Worm (Caenorhabditis elegans): ENCODE results near the gene ccf-1.

Gene ccf-1

ce11 chrIII:11900022-11900421 is 20.0 kb downstream of the ccf-1 start:
- no peak for TF ChIP-seq unc-39 (tag; optimal IDR thresholded peaks at IDR 0.05)
- no peak for TF ChIP-seq nhr-6 (tag; optimal IDR thresholded peaks at IDR 0.05)
- no peak for TF ChIP-seq fos-1 (tag; optimal IDR thresholded peaks at IDR 0.05)
- no peak for TF ChIP-seq snpc-4 (tag; optimal IDR thresholded peaks at IDR 0.05)
- TF ChIP-seq mab-5 (tag; optimal IDR thresholded peaks at IDR 0.05): no peak
- no peak for TF ChIP-seq crh-2 (tag; optimal IDR thresholded peaks at IDR 0.05)
- no peak for TF ChIP-seq elt-3 (tag; optimal IDR thresholded peaks at IDR 0.05)
- TF ChIP-seq elt-1 (tag; optimal IDR thresholded peaks at IDR 0.05): no peak
- TF ChIP-seq nhr-25 (tag; optimal IDR thresholded peaks at IDR 0.05): no peak
- TF ChIP-seq Y55F3AM.14 (GFP tag; optimal IDR thresholded peaks at IDR 0.05): no peak
- no peak for TF ChIP-seq sma-9 (GFP tag; optimal IDR thresholded peaks at IDR 0.05)
- TF ChIP-seq sma-9 (tag; optimal IDR thresholded peaks at IDR 0.05): no peak
- no peak for TF ChIP-seq nhr-12 (tag; optimal IDR thresholded peaks at IDR 0.05)
- TF ChIP-seq nhr-11 (tag; optimal IDR thresholded peaks at IDR 0.05): no peak
- no peak for TF ChIP-seq unc-55 (GFP tag; optimal IDR thresholded peaks at IDR 0.05)
- no peak for TF ChIP-seq nhr-129 (tag; optimal IDR thresholded peaks at IDR 0.05)
- TF ChIP-seq blmp-1 (tag; optimal IDR thresholded peaks at IDR 0.05; ENCODE audit: insufficient read depth): no peak
- no peak for TF ChIP-seq ztf-4 (tag; optimal IDR thresholded peaks at IDR 0.05)

- TF ChIP-seq mab-5 (tag; optimal IDR thresholded peaks at IDR 0.05) (no peak), ztf-1 (GFP tag; conservative IDR thresholded peaks at IDR 0.05) (no peak), crh-2 (tag; optimal IDR thresholded peaks at IDR 0.05) (no peak), ztf-11 (tag; optimal IDR thresholded peaks at IDR 0.05) (no peak), gmeb-1 (tag; optimal IDR thresholded peaks at IDR 0.05) (no peak), elt-3 (tag; optimal IDR thresholded peaks at IDR 0.05) (no peak), unc-62 (GFP tag; optimal IDR thresholded peaks at IDR 0.05) (no peak)
These were observed 21.9 kb downstream of the ccf-1 start, which contains the start of gene tsen-2 for ce11 chrIII:11898169-11898568. Gene tsen-2, minus strand, starts transcription at chrIII:11898269.

ce11 chrIII:11896652-11897051 is 23.4 kb downstream of the ccf-1 start:
- no peak for TF ChIP-seq sma-3 (GFP tag; optimal IDR thresholded peaks at IDR 0.05)
- no peak for TF ChIP-seq ceh-82 (tag; optimal IDR thresholded peaks at IDR 0.05)
- TF ChIP-seq ztf-4 (tag; optimal IDR thresholded peaks at IDR 0.05): no peak
- no peak for TF ChIP-seq blmp-1 (tag; optimal IDR thresholded peaks at IDR 0.05; ENCODE audit: insufficient read depth)
- no peak for TF ChIP-seq snpc-4 (tag; optimal IDR thresholded peaks at IDR 0.05)
- no peak for TF ChIP-seq nhr-25 (tag; optimal IDR thresholded peaks at IDR 0.05)
- TF ChIP-seq lin-11 (tag; optimal IDR thresholded peaks at IDR 0.05): no peak
- no peak for TF ChIP-seq nhr-12 (tag; optimal IDR thresholded peaks at IDR 0.05)
- no peak for TF ChIP-seq alr-1 (tag; optimal IDR thresholded peaks at IDR 0.05)
- no peak for TF ChIP-seq ama-1 (optimal IDR thresholded peaks at IDR 0.05)
- no peak for TF ChIP-seq aly-2 (tag; optimal IDR thresholded peaks at IDR 0.05)
- no peak for TF ChIP-seq ztf-1 (GFP tag; conservative IDR thresholded peaks at IDR 0.05)
- TF ChIP-seq nhr-21 (tag; optimal IDR thresholded peaks at IDR 0.05): no peak
- TF ChIP-seq dmd-4 (tag; optimal IDR thresholded peaks at IDR 0.05): no peak
- TF ChIP-seq lsy-2 (tag; optimal IDR thresholded peaks at IDR 0.05): no peak
- TF ChIP-seq lin-39 (tag; optimal IDR thresholded peaks at IDR 0.05): no peak
- no peak for TF ChIP-seq nhr-77 (tag; optimal IDR thresholded peaks at IDR 0.05)
- TF ChIP-seq mbf-1 (tag; optimal IDR thresholded peaks at IDR 0.05): no peak
- TF ChIP-seq crh-2 (tag; optimal IDR thresholded peaks at IDR 0.05): no peak
- TF ChIP-seq unc-55 (GFP tag; optimal IDR thresholded peaks at IDR 0.05): no peak

- TF ChIP-seq aly-2 (tag; optimal IDR thresholded peaks at IDR 0.05) (no peak), unc-39 (tag; optimal IDR thresholded peaks at IDR 0.05) (no peak), lin-13 (GFP tag; optimal IDR thresholded peaks at IDR 0.05) (no peak), nhr-6 (tag; optimal IDR thresholded peaks at IDR 0.05) (no peak), nhr-10 (tag; optimal IDR thresholded peaks at IDR 0.05) (no peak), ztf-11 (tag; optimal IDR thresholded peaks at IDR 0.05) (no peak), sma-3 (GFP tag; optimal IDR thresholded peaks at IDR 0.05) (no peak)
These were observed 24.5 kb downstream of the ccf-1 start for ce11 chrIII:11895504-11895903.

ce11 chrIII:11892939-11893338 is 27.1 kb downstream of the ccf-1 start, which contains the start of gene Y56A3A.41:
Gene Y56A3A.41, minus strand, starts transcription at chrIII:11893039.
- no peak for TF ChIP-seq ceh-82 (tag; optimal IDR thresholded peaks at IDR 0.05)
- no peak for TF ChIP-seq nhr-6 (tag; optimal IDR thresholded peaks at IDR 0.05)
- no peak for TF ChIP-seq peb-1 (tag; optimal IDR thresholded peaks at IDR 0.05)
- TF ChIP-seq dmd-4 (tag; optimal IDR thresholded peaks at IDR 0.05): no peak
- TF ChIP-seq unc-39 (tag; optimal IDR thresholded peaks at IDR 0.05): no peak
- no peak for TF ChIP-seq ama-1 (optimal IDR thresholded peaks at IDR 0.05)
- no peak for TF ChIP-seq snpc-4 (tag; optimal IDR thresholded peaks at IDR 0.05)
- no peak for TF ChIP-seq aly-2 (tag; optimal IDR thresholded peaks at IDR 0.05)
- TF ChIP-seq nhr-23 (tag; optimal IDR thresholded peaks at IDR 0.05): no peak
- no peak for TF ChIP-seq egl-27 (tag; optimal IDR thresholded peaks at IDR 0.05)
